Worm (Caenorhabditis elegans) whole organism, young adult: ENCODE results near the gene C52E2.2.

Experiments
- aptf-3 ChIP-seq: fragments of 200-800 bp; sonication (Bioruptor generic); IDR thresholded peaks from 2 replicates; pipeline ENCODE4 v1.3.6; 2022; ENCODE audit warnings: missing genetic modification characterization, missing compliant biosample characterization
- nfya-1 ChIP-seq: sonication (generic microtip); optimal IDR thresholded peaks from 2 replicates; lab custom pipeline; 2017; ENCODE audit warnings: antibody characterized with exemption, missing compliant biosample characterization, missing genetic modification characterization, borderline replicate concordance; ENCODE audit not compliant: insufficient read depth

DNA sequence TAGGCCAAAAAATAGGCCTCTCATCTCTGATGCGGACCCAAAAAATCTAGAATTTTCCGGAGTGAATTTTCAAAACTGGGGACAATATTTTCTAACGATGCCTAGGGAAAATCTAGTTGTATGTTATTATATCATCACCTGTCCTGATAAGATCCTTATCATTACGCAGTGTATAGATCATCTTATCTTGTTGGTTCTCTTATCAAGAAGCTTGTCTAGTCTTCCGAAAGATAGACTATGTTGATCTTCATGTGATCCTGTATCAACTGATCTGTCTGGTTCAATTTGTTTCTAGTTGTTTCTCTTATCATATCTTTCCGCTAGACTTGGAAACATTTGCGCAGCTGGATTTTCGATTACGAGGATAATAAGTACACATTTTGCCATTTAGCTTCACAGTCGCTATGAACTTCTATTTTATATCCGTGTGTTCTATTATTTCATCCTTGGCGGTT, 1.7 kb upstream of the C52E2.2 start, which contains the start of gene C52E2.3:
- TF ChIP-seq nfya-1: no peak
- TF ChIP-seq aptf-3 (GFP tag; lab: Robert Waterston, UW): no peak
